Fruit fly (Drosophila melanogaster): ENCODE results near the gene Nrx-1.

Gene Nrx-1

dm6 chr3R:22530305-22530704 is 62.0 kb downstream of the Nrx-1 start, which contains the start of gene CG33099 (continued):
- TF ChIP-seq Hr51 (GFP tag; optimal IDR thresholded peaks at IDR 0.05) (peak in 1 of 2 experiments; percentile 16), Dbx (GFP tag; IDR thresholded peaks at IDR 0.05) (peak; percentile 34; the same call in 1 of the 3 replicates), zen2 (GFP tag; IDR thresholded peaks at IDR 0.05; ENCODE audit: partially characterized antibody) (no peak), Hr39 (optimal IDR thresholded peaks at IDR 0.05) (no peak), CG12104 (GFP tag; optimal IDR thresholded peaks at IDR 0.05) (peak; percentile 20), CHES-1-like (GFP tag; optimal IDR thresholded peaks at IDR 0.05) (peak; percentile 40), inv (GFP tag; IDR thresholded peaks at IDR 0.05; ENCODE audit: partially characterized antibody) (no peak), fd64A (GFP tag; optimal IDR thresholded peaks at IDR 0.05) (peak; percentile 2), CG10431 (GFP tag; optimal IDR thresholded peaks at IDR 0.05) (no peak), Sin3A (optimal IDR thresholded peaks at IDR 0.05) (no peak), Optix (GFP tag; IDR thresholded peaks at IDR 0.05) (no peak), gsb (GFP tag; IDR thresholded peaks at IDR 0.05) (no peak), Side (GFP tag; optimal IDR thresholded peaks at IDR 0.05) (peak; percentile 53), CG14710 (tag; optimal IDR thresholded peaks at IDR 0.05) (peak; percentile 33), Sox100B (GFP tag; optimal IDR thresholded peaks at IDR 0.05) (peak; percentile 0), lola (GFP tag; optimal IDR thresholded peaks at IDR 0.05) (peak in 1 of 3 experiments; percentile 7), trem (tag; optimal IDR thresholded peaks at IDR 0.05) (no peak), B-H2 (GFP tag; optimal IDR thresholded peaks at IDR 0.05) (peak; percentile 51), row (GFP tag; IDR thresholded peaks at IDR 0.05) (no peak), Usf (GFP tag; optimal IDR thresholded peaks at IDR 0.05) (no peak), CG33557 (GFP tag; optimal IDR thresholded peaks at IDR 0.05) (peak; percentile 54), HmgZ (tag; optimal IDR thresholded peaks at IDR 0.05) (peak; percentile 66), trh (GFP tag; optimal IDR thresholded peaks at IDR 0.05) (no peak), bigmax (GFP tag; optimal IDR thresholded peaks at IDR 0.05) (no peak), CG15479 (GFP tag; optimal IDR thresholded peaks at IDR 0.05) (no peak), Vsx1 (GFP tag; optimal IDR thresholded peaks at IDR 0.05) (peak; percentile 34), hb (GFP tag; IDR thresholded peaks at IDR 0.05; ENCODE audit: partially characterized antibody) (no peak), CG4360 (GFP tag; IDR thresholded peaks at IDR 0.05) (no peak), sr (GFP tag; IDR thresholded peaks at IDR 0.05) (peak; percentile 36; the same call in 1 of the 3 replicates), Dll (GFP tag; IDR thresholded peaks at IDR 0.05; ENCODE audit: partially characterized antibody) (no peak), CG17912 (GFP tag; optimal IDR thresholded peaks at IDR 0.05) (no peak), Hr3 (GFP tag; optimal IDR thresholded peaks at IDR 0.05) (no peak), zfh1 (GFP tag; IDR thresholded peaks at IDR 0.05) (0 out of 3 replicates have a peak, but pooled peaks have one; percentile 34), Ravus (GFP tag; IDR thresholded peaks at IDR 0.05) (no peak), btn (GFP tag; optimal IDR thresholded peaks at IDR 0.05) (no peak), chn (GFP tag; optimal IDR thresholded peaks at IDR 0.05) (no peak), corto (GFP tag; optimal IDR thresholded peaks at IDR 0.05) (no peak), CG16813 (GFP tag; IDR thresholded peaks at IDR 0.05; ENCODE audit: partially characterized antibody) (no peak), mld (GFP tag; IDR thresholded peaks at IDR 0.05; ENCODE audit: partially characterized antibody) (no peak), Deaf1 (tag; optimal IDR thresholded peaks at IDR 0.05) (peak; percentile 39), Nf-YB (GFP tag; optimal IDR thresholded peaks at IDR 0.05) (no peak), lab (GFP tag; optimal IDR thresholded peaks at IDR 0.05) (peak; percentile 77), CG5245 (GFP tag; optimal IDR thresholded peaks at IDR 0.05) (no peak), Gsc (GFP tag; IDR thresholded peaks at IDR 0.05) (no peak), Doc2 (GFP tag; IDR thresholded peaks at IDR 0.05) (no peak), Tbp (GFP tag; optimal IDR thresholded peaks at IDR 0.05) (no peak), HHEX (GFP tag; optimal IDR thresholded peaks at IDR 0.05) (peak; percentile 29), Awh (GFP tag; IDR thresholded peaks at IDR 0.05) (0 out of 2 replicates have a peak, but pooled peaks have one; percentile 40), ac (GFP tag; optimal IDR thresholded peaks at IDR 0.05) (peak; percentile 13), nmo (GFP tag; optimal IDR thresholded peaks at IDR 0.05) (no peak), CG7271 (tag; optimal IDR thresholded peaks at IDR 0.05) (peak; percentile 0)

All from whole organism, embryonic.